Fruit fly (Drosophila melanogaster) S2 (cell line): ENCODE results near the gene CG13046.

Experiments
- CG8478 ChIP-seq: fragments of >200 bp; optimal IDR thresholded peaks from 2 replicates; lab custom pipeline; 2018
- CTCF ChIP-seq, 2 experiments: fragments of >200 bp; optimal IDR thresholded peaks; 2 replicates each; lab custom pipeline; 2018

DNA sequence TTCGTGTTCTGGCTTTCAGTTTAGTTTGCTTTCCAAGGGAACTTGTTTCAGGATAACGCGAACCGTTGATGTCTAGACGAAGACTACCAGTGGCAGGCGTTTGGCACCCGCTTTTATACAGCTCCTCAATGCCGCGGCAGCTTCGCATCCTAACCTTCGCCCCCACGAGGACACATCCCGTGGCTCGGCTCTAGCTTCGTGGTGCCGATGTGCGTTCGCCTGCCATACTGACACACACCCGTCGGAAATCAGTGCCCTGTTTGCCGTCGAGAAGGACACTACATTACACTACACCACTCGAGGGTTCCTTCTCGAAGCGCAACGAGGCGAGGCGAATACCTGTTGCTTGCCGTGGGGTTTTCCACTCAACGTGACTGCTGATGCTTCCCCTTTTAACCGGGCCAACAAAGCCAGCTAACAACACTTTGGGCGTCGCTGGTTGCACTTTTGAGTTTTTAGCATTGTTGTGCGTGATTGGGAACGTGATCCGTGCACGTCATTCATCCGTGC lies 31.0 kb downstream of the CG13046 start, which contains the start of gene CG13054:
- no peak for TF ChIP-seq CG8478 (lab: Kevin White, UChicago)
- TF ChIP-seq CTCF (optimal IDR thresholded peaks at IDR 0.05; lab: Kevin White, UChicago): no peak
